Fruit fly (Drosophila melanogaster) whole organism, pupa: ENCODE measurements around the gene Chmp1.

Source experiments
- CG10348 ChIP-seq: fragments of 200-800 bp; sonication (Bioruptor generic); IDR thresholded peaks from 2 replicates; pipeline ENCODE4 v1.3.6; 2022; ENCODE audit warnings: missing biosample characterization, missing genetic modification characterization
- CG12605 ChIP-seq: fragments of 200-800 bp; sonication (Bioruptor generic); IDR thresholded peaks from 2 replicates; pipeline ENCODE4 v1.3.6; 2022; ENCODE audit warnings: missing biosample characterization, missing genetic modification characterization
- CG17806 ChIP-seq: fragments of 200-800 bp; sonication (Bioruptor generic); optimal IDR thresholded peaks from 2 replicates; lab custom pipeline; 2018; ENCODE audit warnings: missing biosample characterization, mild to moderate bottlenecking, missing genetic modification characterization, moderate library complexity
- CG32121 ChIP-seq: fragments of 200-800 bp; sonication (Bioruptor generic); IDR thresholded peaks from 2 replicates; pipeline ENCODE4 v1.3.6; 2022; ENCODE audit warnings: missing biosample characterization, missing genetic modification characterization
- CG4496 ChIP-seq: fragments of 200-800 bp; sonication (Bioruptor generic); IDR thresholded peaks from 3 replicates; pipeline ENCODE4 v1.3.6; 2022; ENCODE audit warnings: missing biosample characterization, missing genetic modification characterization
- CG8159 ChIP-seq: fragments of 200-800 bp; sonication (Bioruptor generic); optimal IDR thresholded peaks from 3 replicates; lab custom pipeline; 2018; ENCODE audit warnings: missing biosample characterization, mild to moderate bottlenecking, missing genetic modification characterization, moderate library complexity
- CG8301 ChIP-seq: fragments of 200-800 bp; sonication (Bioruptor generic); optimal IDR thresholded peaks from 2 replicates; lab custom pipeline; 2018; ENCODE audit warnings: missing biosample characterization, mild to moderate bottlenecking, missing genetic modification characterization
- CG9948 ChIP-seq: fragments of 200-800 bp; sonication (Bioruptor generic); optimal IDR thresholded peaks from 2 replicates; lab custom pipeline; 2018; ENCODE audit warnings: missing biosample characterization, mild to moderate bottlenecking, missing genetic modification characterization, moderate library complexity
- D1 ChIP-seq: fragments of 200-800 bp; sonication (Bioruptor generic); optimal IDR thresholded peaks from 2 replicates; lab custom pipeline; 2018; ENCODE audit warnings: missing biosample characterization, mild to moderate bottlenecking, missing genetic modification characterization, moderate library complexity
- EcR ChIP-seq: fragments of 200-800 bp; sonication (Bioruptor generic); optimal IDR thresholded peaks from 3 replicates; lab custom pipeline; 2019; ENCODE audit warnings: missing biosample characterization, missing genetic modification characterization, mild to moderate bottlenecking, moderate library complexity, missing genetic modification reagents
- Pif1A ChIP-seq: fragments of 200-800 bp; sonication (Bioruptor generic); optimal IDR thresholded peaks from 3 replicates; lab custom pipeline; 2016; ENCODE audit warnings: missing biosample characterization, missing genetic modification characterization
- Pif1B ChIP-seq: fragments of 200-800 bp; sonication (Bioruptor generic); optimal IDR thresholded peaks from 3 replicates; lab custom pipeline; 2016; ENCODE audit warnings: missing biosample characterization, missing genetic modification characterization
- fd96Ca ChIP-seq: fragments of 200-800 bp; sonication (Bioruptor generic); IDR thresholded peaks from 3 replicates; pipeline ENCODE4 v1.3.6; 2022; ENCODE audit warnings: missing biosample characterization, missing genetic modification characterization
- rn ChIP-seq: fragments of 200-800 bp; sonication (Bioruptor generic); IDR thresholded peaks from 2 replicates; pipeline ENCODE4 v1.3.6; 2022; ENCODE audit warnings: missing biosample characterization, missing genetic modification characterization

- no peak for TF ChIP-seq rn (GFP tag; lab: Robert Waterston, UW)
- TF ChIP-seq CG4496 (GFP tag; lab: Robert Waterston, UW): no peak
- no peak for TF ChIP-seq Pif1A
- TF ChIP-seq CG17806 (tag; lab: Kevin White, UChicago): no peak
- TF ChIP-seq CG8301 (tag; lab: Kevin White, UChicago): no peak
- no peak for TF ChIP-seq CG9948
- no peak for TF ChIP-seq fd96Ca (GFP tag; lab: Robert Waterston, UW)
- TF ChIP-seq CG10348 (GFP tag; lab: Robert Waterston, UW): no peak
- no peak for TF ChIP-seq CG8159 (tag; lab: Kevin White, UChicago)
- TF ChIP-seq D1 (tag; lab: Kevin White, UChicago): no peak
- TF ChIP-seq CG12605 (GFP tag; lab: Robert Waterston, UW): no peak
- no peak for TF ChIP-seq Pif1B
- TF ChIP-seq CG32121: no peak
- no peak for TF ChIP-seq EcR (GFP tag; lab: Kevin White, UChicago)
These were observed 50.8 kb downstream of the Chmp1 start for dm6 chr3L:18633084-18633483.
